Worm (Caenorhabditis elegans) whole organism, late embryonic: ENCODE measurements around the gene ksr-1.

Experiments used
- ama-1 ChIP-seq: fragments of 150-350 bp; optimal IDR thresholded peaks from 2 replicates; lab custom pipeline; 2014
- elt-2 ChIP-seq: sonication (generic microtip); optimal IDR thresholded peaks from 2 replicates; lab custom pipeline; 2016; ENCODE audit warnings: missing genetic modification reagents, missing genetic modification characterization, missing compliant biosample characterization
- hlh-15 ChIP-seq: sonication (generic microtip); optimal IDR thresholded peaks from 2 replicates; lab custom pipeline; 2016; ENCODE audit warnings: missing genetic modification characterization, missing compliant biosample characterization
- hlh-8 ChIP-seq: sonication (generic microtip); optimal IDR thresholded peaks from 2 replicates; lab custom pipeline; 2016; ENCODE audit warnings: missing genotype, missing genetic modification characterization, missing compliant biosample characterization
- ztf-16 ChIP-seq: sonication (generic microtip); optimal IDR thresholded peaks from 2 replicates; lab custom pipeline; 2017; ENCODE audit warnings: missing genetic modification characterization, missing compliant biosample characterization

ce11 chrX:8229221-8229620, 45.7 kb upstream of the ksr-1 start:
- TF ChIP-seq hlh-8 = no peak
- no peak for TF ChIP-seq ama-1 (lab: Kevin White, UChicago)
- TF ChIP-seq hlh-15 (tag; lab: Kevin White, UChicago) = no peak
- no peak for TF ChIP-seq elt-2 (tag; lab: Kevin White, UChicago)
- no peak for TF ChIP-seq ztf-16 (tag; lab: Kevin White, UChicago)
